Comparison of ENCODE assay signal across 1 fruit fly cellular context in the genomic region with DNA sequence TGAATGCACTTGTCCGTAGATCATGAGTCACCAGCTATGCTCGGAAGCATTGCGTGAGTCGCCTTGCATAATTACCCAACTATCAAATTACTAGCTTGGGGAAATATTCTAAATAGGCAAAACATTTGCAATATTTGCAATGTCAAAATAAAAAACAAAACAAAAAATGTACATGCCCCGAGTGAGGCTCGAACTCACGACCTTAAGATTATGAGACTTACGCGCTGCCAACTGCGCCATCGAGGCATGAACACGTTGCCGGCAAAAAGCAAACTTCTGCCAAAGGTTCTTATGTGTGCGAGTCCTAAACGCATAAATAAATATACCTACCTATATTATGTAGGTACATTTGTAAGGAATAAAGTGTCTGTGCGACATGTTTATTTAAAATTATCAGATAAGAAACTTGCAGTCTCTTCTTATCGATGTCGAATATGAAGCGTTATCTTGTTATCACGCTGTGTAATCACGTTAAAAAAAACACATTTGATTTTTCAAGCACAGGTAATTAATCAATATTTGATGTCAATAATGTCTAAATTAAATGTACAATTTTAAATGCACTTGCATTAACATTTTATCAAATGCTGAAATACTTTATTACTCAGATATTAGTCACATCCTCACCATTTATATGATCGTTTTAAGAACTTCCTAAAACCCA.
TF ChIP-seq lines count a peak whose summit lies in the region.

No protein-coding gene starts in this region.

TF ChIP-seq in whole organism, embryonic, 481 proteins besides CTCF, POLR2A, EP300 and RAD21 (continued from another document):
- TF ChIP-seq az2 (GFP tag; optimal IDR thresholded peaks at IDR 0.05; lab: Kevin White, UChicago) (no peak), CG3163 (GFP tag; optimal IDR thresholded peaks at IDR 0.05; lab: Kevin White, UChicago) (no peak), bowl (GFP tag; IDR thresholded peaks at IDR 0.05; lab: Robert Waterston, UW) (no peak), HLH3B (GFP tag; IDR thresholded peaks at IDR 0.05; lab: Robert Waterston, UW) (no peak), CG31224 (GFP tag; IDR thresholded peaks at IDR 0.05; lab: Robert Waterston, UW) (no peak), tna (GFP tag; IDR thresholded peaks at IDR 0.05; lab: Robert Waterston, UW; ENCODE audit: partially characterized antibody) (0 out of 2 replicates have a peak, but pooled peaks have one; percentile 63), inv (GFP tag; IDR thresholded peaks at IDR 0.05; lab: Robert Waterston, UW; ENCODE audit: partially characterized antibody) (peak; percentile 10; the same call in 1 of the 2 replicates), sna (GFP tag; IDR thresholded peaks at IDR 0.05; lab: Robert Waterston, UW; ENCODE audit: partially characterized antibody) (no peak), ind (GFP tag; optimal IDR thresholded peaks at IDR 0.05; lab: Kevin White, UChicago) (no peak), Eip74EF (GFP tag; optimal IDR thresholded peaks at IDR 0.05; lab: Kevin White, UChicago) (no peak), CG30403 (GFP tag; optimal IDR thresholded peaks at IDR 0.05; lab: Kevin White, UChicago) (no peak), CG6791 (GFP tag; IDR thresholded peaks at IDR 0.05; lab: Robert Waterston, UW; ENCODE audit: partially characterized antibody) (peak; percentile 71), ttk (GFP tag; IDR thresholded peaks at IDR 0.05; lab: Robert Waterston, UW) (no peak), CG8944 (GFP tag; optimal IDR thresholded peaks at IDR 0.05; lab: Kevin White, UChicago) (no peak), Ada2b (GFP tag; IDR thresholded peaks at IDR 0.05; lab: Robert Waterston, UW) (no peak), exex (tag; optimal IDR thresholded peaks at IDR 0.05; lab: Kevin White, UChicago) (peak; percentile 34), oc (tag; optimal IDR thresholded peaks at IDR 0.05; lab: Kevin White, UChicago) (no peak), ato (GFP tag; IDR thresholded peaks at IDR 0.05; lab: Robert Waterston, UW; ENCODE audit: partially characterized antibody) (no peak), dysf (GFP tag; IDR thresholded peaks at IDR 0.05; lab: Robert Waterston, UW) (no peak), Deaf1 (tag; optimal IDR thresholded peaks at IDR 0.05; lab: Kevin White, UChicago) (no peak), tin (GFP tag; optimal IDR thresholded peaks at IDR 0.05; lab: Kevin White, UChicago) (no peak), HLH4C (GFP tag; IDR thresholded peaks at IDR 0.05; lab: Robert Waterston, UW; ENCODE audit: partially characterized antibody) (peak; percentile 24; the same call in 1 of the 3 replicates), CG34224 (GFP tag; IDR thresholded peaks at IDR 0.05; lab: Robert Waterston, UW; ENCODE audit: partially characterized antibody) (no peak), sens (GFP tag; lab: Kevin White, UChicago) (peak; percentile 43), ro (GFP tag; IDR thresholded peaks at IDR 0.05; lab: Robert Waterston, UW) (no peak), CG18619 (GFP tag; optimal IDR thresholded peaks at IDR 0.05; lab: Kevin White, UChicago) (no peak), dmrt99B (tag; optimal IDR thresholded peaks at IDR 0.05; lab: Kevin White, UChicago) (no peak), CG17186 (GFP tag; optimal IDR thresholded peaks at IDR 0.05; lab: Kevin White, UChicago) (no peak), CG32767 (GFP tag; IDR thresholded peaks at IDR 0.05; lab: Robert Waterston, UW) (no peak), slp2 (GFP tag; optimal IDR thresholded peaks at IDR 0.05; lab: Kevin White, UChicago) (no peak), HHEX (GFP tag; optimal IDR thresholded peaks at IDR 0.05; lab: Kevin White, UChicago) (no peak), CG7357 (GFP tag; IDR thresholded peaks at IDR 0.05; lab: Robert Waterston, UW) (no peak), Dll (GFP tag; IDR thresholded peaks at IDR 0.05; lab: Robert Waterston, UW; ENCODE audit: partially characterized antibody) (0 out of 4 replicates have a peak, but pooled peaks have one; percentile 32), Hsf (GFP tag; optimal IDR thresholded peaks at IDR 0.05; lab: Kevin White, UChicago) (no peak), CG12942 (GFP tag; optimal IDR thresholded peaks at IDR 0.05; lab: Kevin White, UChicago) (no peak), Max (GFP tag; optimal IDR thresholded peaks at IDR 0.05; lab: Kevin White, UChicago) (no peak), CG2678 (tag; optimal IDR thresholded peaks at IDR 0.05; lab: Kevin White, UChicago) (no peak), Opbp (GFP tag; IDR thresholded peaks at IDR 0.05; lab: Robert Waterston, UW; ENCODE audit: partially characterized antibody) (peak; percentile 58; the same call in 2 of the 3 replicates), Myb (GFP tag; optimal IDR thresholded peaks at IDR 0.05; lab: Kevin White, UChicago) (no peak), CG13894 (tag; optimal IDR thresholded peaks at IDR 0.05; lab: Kevin White, UChicago) (no peak), cwo (GFP tag; optimal IDR thresholded peaks at IDR 0.05; lab: Kevin White, UChicago) (no peak), Hand (GFP tag; optimal IDR thresholded peaks at IDR 0.05; lab: Kevin White, UChicago) (no peak), chinmo (GFP tag; IDR thresholded peaks at IDR 0.05; lab: Robert Waterston, UW; ENCODE audit: partially characterized antibody) (peak; percentile 57; the same call in 1 of the 4 replicates), btn (GFP tag; optimal IDR thresholded peaks at IDR 0.05; lab: Kevin White, UChicago) (no peak), bigmax (GFP tag; optimal IDR thresholded peaks at IDR 0.05; lab: Kevin White, UChicago) (no peak), lab (GFP tag; optimal IDR thresholded peaks at IDR 0.05; lab: Kevin White, UChicago) (no peak), jumu (GFP tag; optimal IDR thresholded peaks at IDR 0.05; lab: Kevin White, UChicago) (no peak), ac (GFP tag; optimal IDR thresholded peaks at IDR 0.05; lab: Kevin White, UChicago) (no peak), CG15601 (tag; optimal IDR thresholded peaks at IDR 0.05; lab: Kevin White, UChicago) (no peak), Scr (GFP tag; IDR thresholded peaks at IDR 0.05; lab: Robert Waterston, UW; ENCODE audit: partially characterized antibody) (peak; percentile 53; the same call in 1 of the 2 replicates), so (GFP tag; IDR thresholded peaks at IDR 0.05; lab: Robert Waterston, UW) (no peak), Dfd (GFP tag; optimal IDR thresholded peaks at IDR 0.05; lab: Kevin White, UChicago) (no peak), bbx (GFP tag; IDR thresholded peaks at IDR 0.05; lab: Robert Waterston, UW; ENCODE audit: partially characterized antibody) (peak; percentile 48), CG1602 (GFP tag; optimal IDR thresholded peaks at IDR 0.05; lab: Kevin White, UChicago) (no peak), CG8388 (GFP tag; optimal IDR thresholded peaks at IDR 0.05; lab: Kevin White, UChicago) (no peak), CG15696 (tag; optimal IDR thresholded peaks at IDR 0.05; lab: Kevin White, UChicago) (peak; percentile 1), odd (GFP tag; optimal IDR thresholded peaks at IDR 0.05; lab: Kevin White, UChicago) (no peak), en (GFP tag; optimal IDR thresholded peaks at IDR 0.05; lab: Kevin White, UChicago) (no peak), HLH54F (GFP tag; optimal IDR thresholded peaks at IDR 0.05; lab: Kevin White, UChicago) (no peak), Atf3 (GFP tag; optimal IDR thresholded peaks at IDR 0.05; lab: Kevin White, UChicago) (no peak), CG7963 (GFP tag; IDR thresholded peaks at IDR 0.05; lab: Robert Waterston, UW; ENCODE audit: partially characterized antibody) (0 out of 3 replicates have a peak, but pooled peaks have one; percentile 35), bcd (GFP tag; optimal IDR thresholded peaks at IDR 0.05; lab: Kevin White, UChicago) (no peak), H2.0 (GFP tag; IDR thresholded peaks at IDR 0.05; lab: Robert Waterston, UW) (no peak), onecut (GFP tag; IDR thresholded peaks at IDR 0.05; lab: Robert Waterston, UW) (no peak), Pdp1 (GFP tag; optimal IDR thresholded peaks at IDR 0.05; lab: Kevin White, UChicago) (peak in 1 of 2 experiments; percentile 41), amos (GFP tag; IDR thresholded peaks at IDR 0.05; lab: Robert Waterston, UW; ENCODE audit: partially characterized antibody) (peak; percentile 66; the same call in 1 of the 2 replicates), sens-2 (GFP tag; IDR thresholded peaks at IDR 0.05; lab: Robert Waterston, UW) (no peak), Stat92E (GFP tag; optimal IDR thresholded peaks at IDR 0.05; lab: Kevin White, UChicago) (no peak)
